Worm (Caenorhabditis elegans) whole organism, early embryonic: ENCODE results near the gene sra-35.

ENCODE experiments used
- ama-1 ChIP-seq: fragments of 150-350 bp; optimal IDR thresholded peaks from 2 replicates; lab custom pipeline; 2014
- ceh-13 ChIP-seq: fragments of 200-800 bp; sonication (Bioruptor generic); optimal IDR thresholded peaks from 2 replicates; lab custom pipeline; 2018; ENCODE audit warnings: mild to moderate bottlenecking, missing genetic modification characterization, missing compliant biosample characterization
- ceh-36 ChIP-seq: sonication (generic microtip); optimal IDR thresholded peaks from 2 replicates; lab custom pipeline; 2016; ENCODE audit warnings: missing genetic modification characterization, inconsistent platforms, missing compliant biosample characterization
- ets-7 ChIP-seq: sonication (generic microtip); optimal IDR thresholded peaks from 2 replicates; lab custom pipeline; 2016; ENCODE audit warnings: missing genotype, missing genetic modification characterization, missing compliant biosample characterization
- flt-1 ChIP-seq: fragments of 200-800 bp; sonication (Bioruptor generic); IDR thresholded peaks from 2 replicates; pipeline ENCODE4 v1.3.6; 2022; ENCODE audit warnings: missing genetic modification characterization, missing compliant biosample characterization
- hmbx-1 ChIP-seq: sonication (generic microtip); optimal IDR thresholded peaks from 2 replicates; lab custom pipeline; 2016; ENCODE audit warnings: mild to moderate bottlenecking, missing genetic modification characterization, missing compliant biosample characterization
- hmg-4 ChIP-seq: fragments of 200-800 bp; sonication (Bioruptor generic); optimal IDR thresholded peaks from 2 replicates; lab custom pipeline; 2018; ENCODE audit warnings: mild to moderate bottlenecking, missing genetic modification characterization, missing compliant biosample characterization
- hnd-1 ChIP-seq: sonication (generic microtip); optimal IDR thresholded peaks from 2 replicates; lab custom pipeline; 2016; ENCODE audit warnings: missing genetic modification characterization, missing compliant biosample characterization
- tbx-11 ChIP-seq: fragments of 200-800 bp; sonication (Bioruptor generic); IDR thresholded peaks from 2 replicates; pipeline ENCODE4 v1.3.6; 2022; ENCODE audit warnings: missing genetic modification characterization, missing compliant biosample characterization
- tbx-37 ChIP-seq: fragments of 200-800 bp; sonication (Bioruptor generic); conservative IDR thresholded peaks from 2 replicates; pipeline ENCODE4 v1.3.6; 2022; ENCODE audit warnings: missing genetic modification reagents, missing genetic modification characterization, missing compliant biosample characterization
- tra-4 ChIP-seq: sonication (generic microtip); optimal IDR thresholded peaks from 2 replicates; lab custom pipeline; 2017; ENCODE audit warnings: missing genetic modification characterization, missing compliant biosample characterization

- TF ChIP-seq ama-1 (lab: Kevin White, UChicago) (no peak), hnd-1 (tag; lab: Kevin White, UChicago) (no peak), tbx-11 (no peak), tra-4 (no peak), tbx-37 (GFP tag; lab: Robert Waterston, UW) (no peak), flt-1 (GFP tag; lab: Robert Waterston, UW) (no peak), ceh-36 (tag; lab: Kevin White, UChicago) (no peak), hmbx-1 (no peak), ets-7 (tag; lab: Kevin White, UChicago) (no peak), hmg-4 (GFP tag; lab: Kevin White, UChicago) (no peak), ceh-13 (GFP tag; lab: Kevin White, UChicago) (no peak)
These were observed 33.2 kb downstream of the sra-35 start for ce11 chrII:4494532-4494931.
